Worm (Caenorhabditis elegans): ENCODE data around the gene rig-1.

DNA sequence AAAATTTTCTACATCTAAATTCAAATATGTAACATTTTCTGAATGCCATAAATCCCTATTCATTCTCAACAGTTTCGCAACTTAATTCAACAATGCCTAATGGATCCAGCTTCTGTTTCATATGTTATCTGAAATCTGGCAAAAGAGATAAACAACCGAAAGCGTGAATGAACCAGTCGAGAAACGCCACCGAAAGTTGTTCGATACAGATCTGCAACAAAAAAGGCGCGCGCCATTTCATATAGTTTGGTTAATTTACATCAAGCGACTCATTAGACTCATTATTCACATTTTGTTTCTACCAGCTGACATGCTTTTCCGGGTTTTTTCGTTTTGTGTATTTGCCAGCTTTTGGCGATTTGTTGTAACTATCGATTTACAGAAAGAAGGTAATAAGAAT, 21.2 kb downstream of the rig-1 start, which contains the start of gene K09E2.1:
- TF ChIP-seq nhr-25 (tag; optimal IDR thresholded peaks at IDR 0.05; ENCODE audit: borderline replicate concordance, insufficient read depth) (no peak), unc-130 (GFP tag; optimal IDR thresholded peaks at IDR 0.05) (no peak), egl-27 (tag; optimal IDR thresholded peaks at IDR 0.05) (no peak), aly-2 (tag; optimal IDR thresholded peaks at IDR 0.05) (no peak), spr-3 (GFP tag; optimal IDR thresholded peaks at IDR 0.05) (no peak), hlh-30 (tag; optimal IDR thresholded peaks at IDR 0.05; ENCODE audit: insufficient read depth) (no peak), nhr-6 (tag; optimal IDR thresholded peaks at IDR 0.05) (no peak), ZK546.5 (tag; optimal IDR thresholded peaks at IDR 0.05) (no peak), snpc-4 (tag; optimal IDR thresholded peaks at IDR 0.05) (no peak), lin-15B (tag; optimal IDR thresholded peaks at IDR 0.05) (no peak), ama-1 (optimal IDR thresholded peaks at IDR 0.05) (no peak), pha-4 (GFP tag; IDR thresholded peaks at IDR 0.05) (no peak), pha-4 (tag; optimal IDR thresholded peaks at IDR 0.05) (no peak), daf-12 (tag; optimal IDR thresholded peaks at IDR 0.05) (no peak), Y75B8A.6 (GFP tag; IDR thresholded peaks at IDR 0.05) (no peak)
